Fruit fly (Drosophila melanogaster): ENCODE data around the gene CG9743.

DNA sequence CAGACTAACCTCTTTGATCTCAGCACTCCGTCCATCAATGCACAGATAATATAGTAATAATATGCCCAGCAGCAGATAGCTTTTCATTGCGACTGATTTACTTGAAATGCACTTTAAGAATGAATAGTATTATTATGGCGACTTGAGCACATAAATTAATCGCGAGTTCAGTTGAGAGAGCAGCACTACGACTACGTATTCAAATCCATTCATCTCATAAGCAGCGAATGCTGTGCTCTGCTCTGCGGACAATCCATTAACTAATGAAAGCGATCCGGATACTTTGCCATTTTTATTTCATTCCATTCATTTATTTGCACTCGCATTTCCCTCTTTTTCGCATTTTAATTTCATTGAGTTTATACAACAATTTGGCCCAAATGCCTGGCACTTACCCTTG lies 34.8 kb upstream of the CG9743 start, which contains the start of gene CG43448:
- TF ChIP-seq CrebA (GFP tag; optimal IDR thresholded peaks at IDR 0.05; ENCODE audit: borderline replicate concordance) = no peak
- TF ChIP-seq dsf (GFP tag; optimal IDR thresholded peaks at IDR 0.05; ENCODE audit: borderline replicate concordance) = no peak
- TF ChIP-seq dl (GFP tag; optimal IDR thresholded peaks at IDR 0.05; ENCODE audit: insufficient read depth in 1 of 2, partially characterized antibody in 2 of 2) = no peak
- no peak for TF ChIP-seq pan (optimal IDR thresholded peaks at IDR 0.05)
- TF ChIP-seq Myc (optimal IDR thresholded peaks at IDR 0.05) = no peak

Measured in whole organism, wandering third instar larva.